Fruit fly (Drosophila melanogaster): ENCODE data around the gene CG1529.

CG1529 gene

DNA sequence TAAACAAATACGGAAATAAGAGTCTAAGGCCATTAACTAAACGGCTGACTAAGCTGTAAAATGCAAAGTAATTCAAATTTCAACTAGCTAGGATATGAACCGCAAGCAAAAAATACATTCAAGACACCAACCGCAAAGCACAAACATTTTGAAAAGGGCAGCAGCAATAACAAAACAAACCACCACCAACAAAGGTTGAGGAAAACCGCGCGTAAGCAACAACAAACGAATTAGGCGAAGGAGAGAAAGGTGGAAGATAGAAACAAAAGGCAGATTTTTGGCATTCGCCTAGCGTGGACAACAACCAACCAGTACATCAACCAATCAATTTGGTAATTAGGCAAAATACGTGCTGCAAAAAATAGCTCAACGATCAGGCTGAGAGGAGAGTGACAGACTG lies 28.8 kb upstream of the CG1529 start (continued):
- peak; percentile 21 for TF ChIP-seq hkb (optimal IDR thresholded peaks at IDR 0.05)
- no peak for TF ChIP-seq hkb (GFP tag; IDR thresholded peaks at IDR 0.05)
- no peak for TF ChIP-seq jumu (GFP tag; optimal IDR thresholded peaks at IDR 0.05)
- TF ChIP-seq vvl (GFP tag; IDR thresholded peaks at IDR 0.05): 0 out of 2 replicates have a peak, but pooled peaks have one; percentile 24
- TF ChIP-seq Abd-B (GFP tag; optimal IDR thresholded peaks at IDR 0.05): peak; percentile 20
- no peak for TF ChIP-seq CG15073 (GFP tag; optimal IDR thresholded peaks at IDR 0.05)
- TF ChIP-seq odd (GFP tag; optimal IDR thresholded peaks at IDR 0.05): no peak
- TF ChIP-seq Deaf1 (tag; optimal IDR thresholded peaks at IDR 0.05): no peak
- TF ChIP-seq pita (GFP tag; optimal IDR thresholded peaks at IDR 0.05): peak; percentile 67
- 0 out of 4 replicates have a peak, but pooled peaks have one; percentile 58 for TF ChIP-seq chinmo (GFP tag; IDR thresholded peaks at IDR 0.05; ENCODE audit: partially characterized antibody)
- no peak for TF ChIP-seq dati (GFP tag; IDR thresholded peaks at IDR 0.05)
- no peak for TF ChIP-seq Hr78 (GFP tag; optimal IDR thresholded peaks at IDR 0.05)
- no peak for TF ChIP-seq dysf (GFP tag; IDR thresholded peaks at IDR 0.05)
- no peak for TF ChIP-seq CG31388 (GFP tag; optimal IDR thresholded peaks at IDR 0.05)
- peak; percentile 42 for TF ChIP-seq HmgZ (tag; optimal IDR thresholded peaks at IDR 0.05)
- TF ChIP-seq dmrt11E (tag; optimal IDR thresholded peaks at IDR 0.05): no peak
- TF ChIP-seq Sry-δ (GFP tag; optimal IDR thresholded peaks at IDR 0.05): peak; percentile 40
- TF ChIP-seq gcm (GFP tag; optimal IDR thresholded peaks at IDR 0.05): no peak
- TF ChIP-seq CG13424 (tag; optimal IDR thresholded peaks at IDR 0.05): no peak
- peak; percentile 34 for TF ChIP-seq trem (tag; optimal IDR thresholded peaks at IDR 0.05)
- TF ChIP-seq sqz (GFP tag; optimal IDR thresholded peaks at IDR 0.05): peak; percentile 74
- no peak for TF ChIP-seq CG8944 (GFP tag; optimal IDR thresholded peaks at IDR 0.05)
- no peak for TF ChIP-seq Bteb2 (GFP tag; optimal IDR thresholded peaks at IDR 0.05)
- TF ChIP-seq Mad (GFP tag; optimal IDR thresholded peaks at IDR 0.05): no peak
- TF ChIP-seq Dp (GFP tag; optimal IDR thresholded peaks at IDR 0.05): peak; percentile 37
- TF ChIP-seq CG9215 (GFP tag; IDR thresholded peaks at IDR 0.05): no peak
- TF ChIP-seq TFAM (GFP tag; optimal IDR thresholded peaks at IDR 0.05): no peak
- TF ChIP-seq eve (GFP tag; optimal IDR thresholded peaks at IDR 0.05): no peak
- no peak for TF ChIP-seq schlank (tag; optimal IDR thresholded peaks at IDR 0.05)
- TF ChIP-seq Myb (GFP tag; optimal IDR thresholded peaks at IDR 0.05): peak; percentile 72
- TF ChIP-seq Nf-YC (tag; optimal IDR thresholded peaks at IDR 0.05): peak; percentile 3
- TF ChIP-seq D (optimal IDR thresholded peaks at IDR 0.05): no peak
- TF ChIP-seq D (GFP tag; optimal IDR thresholded peaks at IDR 0.05): no peak

DNA sequence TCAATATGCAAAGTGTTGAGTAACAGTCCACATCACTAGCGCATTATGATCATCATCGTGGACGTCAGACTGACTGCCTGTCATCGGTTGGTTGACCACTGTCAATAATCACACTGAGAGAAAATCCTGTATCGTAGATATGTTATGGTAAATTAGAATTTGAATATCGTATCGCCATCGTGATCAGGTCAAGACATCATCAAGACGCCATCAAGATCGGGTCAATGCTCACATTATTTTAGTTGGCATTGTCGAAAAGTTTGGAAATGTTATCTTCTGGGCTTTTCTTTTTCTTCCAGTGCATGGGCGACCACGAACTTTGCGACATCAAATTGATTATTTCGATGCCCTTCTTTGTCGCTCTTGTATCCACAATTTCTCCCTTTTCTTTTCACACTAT lies 27.2 kb upstream of the CG1529 start:
- TF ChIP-seq Drgx (GFP tag; IDR thresholded peaks at IDR 0.05): peak; percentile 63
- TF ChIP-seq Usf (GFP tag; optimal IDR thresholded peaks at IDR 0.05): peak; percentile 68
- peak; percentile 87 for TF ChIP-seq Ada2b (GFP tag; IDR thresholded peaks at IDR 0.05)
- peak; percentile 84 for TF ChIP-seq gcm2 (GFP tag; optimal IDR thresholded peaks at IDR 0.05)
- peak; percentile 88 for TF ChIP-seq ewg (GFP tag; optimal IDR thresholded peaks at IDR 0.05)
- no peak for TF ChIP-seq rib (GFP tag; IDR thresholded peaks at IDR 0.05)
- peak; percentile 90 for TF ChIP-seq Mes4 (GFP tag; optimal IDR thresholded peaks at IDR 0.05)
- TF ChIP-seq tin (GFP tag; optimal IDR thresholded peaks at IDR 0.05): peak; percentile 86
- peak; percentile 61 for TF ChIP-seq Oaz (GFP tag; IDR thresholded peaks at IDR 0.05)
- TF ChIP-seq Stat92E (GFP tag; optimal IDR thresholded peaks at IDR 0.05): peak in 1 of 3 experiments; percentile 69
- TF ChIP-seq Dip2 (GFP tag; IDR thresholded peaks at IDR 0.05): no peak
- peak; percentile 65 for TF ChIP-seq CG4328 (GFP tag; optimal IDR thresholded peaks at IDR 0.05)
- no peak for TF ChIP-seq cad (GFP tag; optimal IDR thresholded peaks at IDR 0.05)
- no peak for TF ChIP-seq CG34224 (GFP tag; IDR thresholded peaks at IDR 0.05; ENCODE audit: partially characterized antibody)
- peak; percentile 78 for TF ChIP-seq Spps (tag; optimal IDR thresholded peaks at IDR 0.05)
- TF ChIP-seq bcd (GFP tag; optimal IDR thresholded peaks at IDR 0.05): peak; percentile 87
- peak; percentile 48 for TF ChIP-seq mirr (GFP tag; optimal IDR thresholded peaks at IDR 0.05)
- TF ChIP-seq CG15601 (tag; optimal IDR thresholded peaks at IDR 0.05): peak; percentile 91
- no peak for TF ChIP-seq CG7963 (GFP tag; IDR thresholded peaks at IDR 0.05; ENCODE audit: partially characterized antibody)
- TF ChIP-seq Chrac-16 (GFP tag; optimal IDR thresholded peaks at IDR 0.05): peak; percentile 84
- peak; percentile 81 for TF ChIP-seq Rfx (GFP tag; IDR thresholded peaks at IDR 0.05)

Measured in whole organism, embryonic.